Worm (Caenorhabditis elegans) whole organism, L1 larva: ENCODE data around the gene mrp-2.

Experiments used
- C16A3.4 ChIP-seq: fragments of 150-350 bp; optimal IDR thresholded peaks from 2 replicates; lab custom pipeline; 2014; ENCODE audit warnings: missing biosample characterization, missing genetic modification characterization
- Y116A8C.19 ChIP-seq: sonication (generic microtip); optimal IDR thresholded peaks from 2 replicates; lab custom pipeline; 2016; ENCODE audit warnings: missing compliant biosample characterization, missing genetic modification characterization, borderline replicate concordance
- aha-1 ChIP-seq: fragments of 150-350 bp; optimal IDR thresholded peaks from 2 replicates; lab custom pipeline; 2014; ENCODE audit warnings: missing biosample characterization, missing genetic modification characterization
- aly-2 ChIP-seq: fragments of 150-350 bp; optimal IDR thresholded peaks from 2 replicates; lab custom pipeline; 2014; ENCODE audit warnings: missing biosample characterization, missing genetic modification characterization
- ama-1 ChIP-seq: fragments of 150-350 bp; optimal IDR thresholded peaks from 2 replicates; lab custom pipeline; 2014
- blmp-1 ChIP-seq: fragments of 150-350 bp; optimal IDR thresholded peaks from 2 replicates; lab custom pipeline; 2014; ENCODE audit warnings: missing biosample characterization, missing genetic modification characterization
- ceh-63 ChIP-seq: fragments of 200-800 bp; sonication (Bioruptor generic); optimal IDR thresholded peaks from 2 replicates; lab custom pipeline; 2018; ENCODE audit warnings: mild to moderate bottlenecking, missing genetic modification characterization, missing compliant biosample characterization
- ceh-8 ChIP-seq: fragments of 200-800 bp; sonication (Bioruptor generic); optimal IDR thresholded peaks from 2 replicates; lab custom pipeline; 2018; ENCODE audit warnings: mild to moderate bottlenecking, missing genetic modification characterization, moderate library complexity, missing compliant biosample characterization
- ceh-82 ChIP-seq, 3 experiments: fragments of 150-350 bp in 1 of 3; sonication (generic microtip) in 2 of 3; optimal IDR thresholded peaks; 2 replicates each; lab custom pipeline; 2014 to 2017; ENCODE audit warnings: missing biosample characterization in 3 of 3, missing genetic modification characterization in 3 of 3
- ces-1 ChIP-seq: fragments of 150-350 bp; optimal IDR thresholded peaks from 2 replicates; lab custom pipeline; 2014; ENCODE audit warnings: missing biosample characterization, missing genetic modification reagents, missing genetic modification characterization
- efl-1 ChIP-seq, 4 experiments: fragments of 150-350 bp; optimal IDR thresholded peaks in 3 of 4; peaks in 1 of 4; 1 replicate in 1 of 4; 2 replicates in 3 of 4; lab custom pipeline; 2014; ENCODE audit warnings: missing biosample characterization in 2 of 4, missing genetic modification characterization in 2 of 4, missing genetic modification reagents in 2 of 4
- efl-3 ChIP-seq: fragments of 200-800 bp; sonication (Bioruptor generic); optimal IDR thresholded peaks from 2 replicates; lab custom pipeline; 2018; ENCODE audit warnings: mild to moderate bottlenecking, missing genetic modification characterization, missing compliant biosample characterization
- elt-3 ChIP-seq, 6 experiments: fragments of 150-350 bp in 1 of 6; sonication (generic microtip); optimal IDR thresholded peaks; 2 replicates each; lab custom pipeline; 2017 to 2018; ENCODE audit warnings: missing biosample characterization in 6 of 6, missing genetic modification characterization in 6 of 6, inconsistent platforms in 1 of 6
- fkh-4 ChIP-seq: sonication (generic microtip); optimal IDR thresholded peaks from 2 replicates; lab custom pipeline; 2016; ENCODE audit warnings: missing compliant biosample characterization, missing genetic modification characterization, borderline replicate concordance
- fkh-8 ChIP-seq: sonication (generic microtip); optimal IDR thresholded peaks from 2 replicates; lab custom pipeline; 2016; ENCODE audit warnings: mild to moderate bottlenecking, missing genetic modification characterization, missing compliant biosample characterization
- grh-1 ChIP-seq: fragments of 200-800 bp; sonication (Bioruptor generic); IDR thresholded peaks from 2 replicates; pipeline ENCODE4 v1.3.6; 2022; ENCODE audit warnings: missing genetic modification reagents, missing genetic modification characterization, missing compliant biosample characterization
- irx-1 ChIP-seq: sonication (generic microtip); optimal IDR thresholded peaks from 2 replicates; lab custom pipeline; 2016; ENCODE audit warnings: missing genetic modification characterization, missing compliant biosample characterization
- isw-1 ChIP-seq: fragments of 200-800 bp; sonication (Bioruptor generic); IDR thresholded peaks from 2 replicates; pipeline ENCODE4 v1.3.6; 2022; ENCODE audit warnings: missing genetic modification characterization, missing compliant biosample characterization
- jun-1 ChIP-seq: fragments of 150-350 bp; optimal IDR thresholded peaks from 2 replicates; lab custom pipeline; 2014; ENCODE audit warnings: missing biosample characterization, missing genetic modification reagents, missing genetic modification characterization
- lin-15B ChIP-seq: fragments of 150-350 bp; sonication (generic microtip); optimal IDR thresholded peaks from 3 replicates; lab custom pipeline; 2014; ENCODE audit warnings: missing biosample characterization, missing genetic modification characterization
- lin-39 ChIP-seq: fragments of 150-350 bp; optimal IDR thresholded peaks from 2 replicates; lab custom pipeline; 2014; ENCODE audit warnings: missing biosample characterization, missing genetic modification reagents, missing genetic modification characterization
- lir-3 ChIP-seq: sonication (generic microtip); optimal IDR thresholded peaks from 2 replicates; lab custom pipeline; 2016; ENCODE audit warnings: mild to moderate bottlenecking, missing genetic modification characterization, moderate library complexity, missing compliant biosample characterization; ENCODE audit not compliant: poor library complexity
- mab-9 ChIP-seq: fragments of 200-800 bp; sonication (Bioruptor generic); IDR thresholded peaks from 2 replicates; pipeline ENCODE4 v1.3.6; 2022; ENCODE audit warnings: missing genetic modification reagents, missing genetic modification characterization, missing compliant biosample characterization
- mep-1 ChIP-seq: fragments of 150-350 bp; optimal IDR thresholded peaks from 2 replicates; lab custom pipeline; 2014; ENCODE audit warnings: missing biosample characterization, missing genetic modification characterization
- nhr-11 ChIP-seq: fragments of 150-350 bp; optimal IDR thresholded peaks from 2 replicates; lab custom pipeline; 2014; ENCODE audit warnings: missing biosample characterization, missing genetic modification characterization
- nhr-237 ChIP-seq: fragments of 150-350 bp; optimal IDR thresholded peaks from 2 replicates; lab custom pipeline; 2014; ENCODE audit warnings: missing biosample characterization, missing genetic modification characterization
- nhr-47 ChIP-seq: sonication (generic microtip); optimal IDR thresholded peaks from 2 replicates; lab custom pipeline; 2016; ENCODE audit warnings: mild to moderate bottlenecking, missing genetic modification characterization, moderate library complexity, missing compliant biosample characterization
- nhr-71 ChIP-seq: sonication (generic microtip); optimal IDR thresholded peaks from 2 replicates; lab custom pipeline; 2016; ENCODE audit warnings: mild to moderate bottlenecking, missing genetic modification characterization, moderate library complexity, missing compliant biosample characterization
- nhr-77 ChIP-seq: fragments of 150-350 bp; optimal IDR thresholded peaks from 2 replicates; lab custom pipeline; 2014; ENCODE audit warnings: missing biosample characterization, missing genetic modification characterization
- nhr-85 ChIP-seq: sonication (generic microtip); peaks from one replicate; lab custom pipeline; 2016; ENCODE audit warnings: missing genetic modification characterization, inconsistent platforms, missing compliant biosample characterization
- nhr-90 ChIP-seq: sonication (generic microtip); optimal IDR thresholded peaks from 2 replicates; lab custom pipeline; 2016; ENCODE audit warnings: mild to moderate bottlenecking, missing genetic modification characterization, missing compliant biosample characterization; ENCODE audit not compliant: poor library complexity
- pax-3 ChIP-seq: fragments of 200-800 bp; sonication (Bioruptor generic); optimal IDR thresholded peaks from 2 replicates; lab custom pipeline; 2018; ENCODE audit warnings: mild to moderate bottlenecking, missing genetic modification characterization, moderate library complexity, missing compliant biosample characterization
- pqm-1 ChIP-seq: sonication (generic microtip); optimal IDR thresholded peaks from 3 replicates; lab custom pipeline; 2017; ENCODE audit warnings: missing biosample characterization, missing genetic modification characterization
- skn-1 ChIP-seq: fragments of 150-350 bp; optimal IDR thresholded peaks from 2 replicates; lab custom pipeline; 2014; ENCODE audit warnings: missing biosample characterization, missing genetic modification characterization
- snpc-4 ChIP-seq: fragments of 150-350 bp; optimal IDR thresholded peaks from 2 replicates; lab custom pipeline; 2014; ENCODE audit warnings: missing biosample characterization, missing genetic modification characterization
- sox-4 ChIP-seq: sonication (generic microtip); optimal IDR thresholded peaks from 2 replicates; lab custom pipeline; 2016; ENCODE audit warnings: missing genetic modification characterization, missing compliant biosample characterization
- sptf-1 ChIP-seq: fragments of 150-350 bp; optimal IDR thresholded peaks from 2 replicates; lab custom pipeline; 2014; ENCODE audit warnings: missing biosample characterization, missing genetic modification characterization
- tbx-2 ChIP-seq: sonication (generic microtip); optimal IDR thresholded peaks from 2 replicates; lab custom pipeline; 2016; ENCODE audit warnings: missing genetic modification characterization, missing compliant biosample characterization
- unc-130 ChIP-seq: fragments of 150-350 bp; optimal IDR thresholded peaks from 2 replicates; lab custom pipeline; 2017; ENCODE audit warnings: missing biosample characterization, missing genetic modification characterization, inconsistent platforms
- unc-62 ChIP-seq: fragments of 150-350 bp; optimal IDR thresholded peaks from 2 replicates; lab custom pipeline; 2014; ENCODE audit warnings: missing biosample characterization, missing genetic modification reagents, missing genetic modification characterization
- unc-98 ChIP-seq: fragments of 200-800 bp; sonication (Bioruptor generic); IDR thresholded peaks from 2 replicates; pipeline ENCODE4 v1.3.6; 2022; ENCODE audit warnings: missing genetic modification characterization, missing compliant biosample characterization
- xbp-1 ChIP-seq: sonication (generic microtip); optimal IDR thresholded peaks from 2 replicates; lab custom pipeline; 2016; ENCODE audit warnings: missing genetic modification characterization, missing compliant biosample characterization
- zip-4 ChIP-seq: fragments of 200-800 bp; sonication (Bioruptor generic); optimal IDR thresholded peaks from 2 replicates; lab custom pipeline; 2018; ENCODE audit warnings: mild to moderate bottlenecking, missing genetic modification characterization, moderate library complexity, missing compliant biosample characterization
- ztf-11 ChIP-seq, 2 experiments: sonication (generic microtip); optimal IDR thresholded peaks; 2 replicates each; lab custom pipeline; 2016 to 2017; ENCODE audit warnings: missing genetic modification characterization in 2 of 2, missing biosample characterization in 1 of 2, missing compliant biosample characterization in 1 of 2

The mrp-2 gene

DNA sequence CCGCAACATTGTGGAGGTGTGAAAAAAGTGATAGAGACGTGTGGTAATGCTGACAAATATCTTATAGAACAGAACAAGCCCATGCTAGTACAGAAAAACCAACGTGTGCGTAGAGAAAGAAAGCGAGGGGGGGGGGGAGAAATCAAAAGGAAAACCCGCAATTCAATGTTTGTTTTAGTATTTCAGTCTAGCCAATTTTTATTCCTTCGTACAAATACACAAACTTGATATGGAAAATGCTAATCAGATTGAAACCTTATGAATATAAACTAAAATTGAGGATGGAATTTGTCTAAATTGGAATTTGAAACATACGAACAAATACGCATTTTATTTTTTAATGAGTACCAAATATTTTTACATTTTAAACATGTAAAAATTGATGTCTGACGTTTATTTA lies 15.3 kb upstream of the mrp-2 start, which contains the start of gene mrp-1:
Gene mrp-1 (minus strand): TSS at position 101 of the 400 bp plus-strand sequence.
- peak; percentile 44 for TF ChIP-seq skn-1
- TF ChIP-seq C16A3.4 (tag; lab: Kevin White, UChicago), result no peak
- no peak for TF ChIP-seq lin-15B

DNA sequence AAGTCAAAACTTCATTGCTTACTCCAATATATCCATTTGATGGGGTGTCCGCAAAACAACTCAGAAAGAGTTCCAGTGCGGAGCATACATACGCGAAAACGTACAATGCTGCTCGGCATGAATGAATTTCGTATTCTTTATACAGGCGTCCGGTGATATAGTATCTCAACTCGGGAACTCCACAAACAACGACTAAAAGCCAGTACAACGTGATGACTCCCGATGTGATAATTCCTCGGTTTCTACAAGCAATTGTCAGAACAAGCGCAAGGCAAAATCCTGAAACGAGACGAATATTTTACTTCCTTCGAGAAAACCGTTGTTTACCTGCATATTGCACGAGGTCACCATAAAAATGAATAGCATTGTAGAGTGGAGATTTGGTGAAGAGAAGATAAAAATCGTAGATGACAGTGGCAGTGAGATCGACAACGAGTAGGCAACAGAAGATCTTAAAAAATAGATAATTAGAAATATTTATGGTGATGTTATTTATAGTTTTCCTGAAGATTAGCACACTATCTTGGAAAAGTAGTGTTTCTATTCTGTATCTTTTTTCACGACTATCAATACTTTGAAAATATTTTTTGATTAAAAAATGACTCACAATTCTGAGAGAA lies 13.2 kb upstream of the mrp-2 start:
- no peak for TF ChIP-seq sox-4 (tag; lab: Kevin White, UChicago)
- peak; percentile 63 for TF ChIP-seq nhr-85

DNA sequence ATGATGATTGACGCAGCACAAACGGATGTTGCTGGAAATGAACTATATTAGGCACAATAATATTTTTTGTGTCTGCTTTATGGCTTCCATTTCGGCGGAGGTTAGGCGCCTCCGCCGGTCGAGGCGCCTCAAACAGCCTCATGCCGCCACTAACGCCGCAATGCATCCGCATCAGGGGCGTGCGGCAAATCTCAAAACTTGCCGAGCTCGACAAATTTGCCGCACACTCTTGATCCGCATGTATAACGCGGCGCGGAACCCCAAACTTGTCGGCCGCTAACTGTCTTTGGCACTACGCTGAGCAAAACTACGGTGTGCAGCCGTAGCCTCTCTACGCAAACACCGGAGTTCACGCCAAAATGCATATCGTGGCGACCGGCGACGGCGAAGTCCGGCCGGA lies 9.3 kb upstream of the mrp-2 start:
- no peak for TF ChIP-seq zip-4 (GFP tag; lab: Kevin White, UChicago)
- no peak for TF ChIP-seq ceh-8 (GFP tag; lab: Kevin White, UChicago)
- TF ChIP-seq fkh-4 (tag; lab: Kevin White, UChicago), result no peak
- no peak for TF ChIP-seq nhr-237 (tag; lab: Kevin White, UChicago)
- no peak for TF ChIP-seq blmp-1 (tag; lab: Kevin White, UChicago)
- no peak for TF ChIP-seq irx-1
- no peak for TF ChIP-seq isw-1
- no peak for TF ChIP-seq aha-1 (tag; lab: Kevin White, UChicago)
- no peak for TF ChIP-seq lin-39 (tag; lab: Kevin White, UChicago)
- TF ChIP-seq lin-15B, result no peak
- no peak for TF ChIP-seq grh-1 (GFP tag; lab: Robert Waterston, UW)
- no peak for TF ChIP-seq pqm-1 (tag; lab: Kevin White, UChicago)
- TF ChIP-seq jun-1 (tag; lab: Kevin White, UChicago), result no peak
- no peak for TF ChIP-seq efl-1 (optimal IDR thresholded peaks at IDR 0.05; lab: Kevin White, UChicago)
- TF ChIP-seq efl-1 (GFP tag; optimal IDR thresholded peaks at IDR 0.05 in 1 of 2; lab: Kevin White, UChicago), result no peak
- no peak for TF ChIP-seq aly-2
- TF ChIP-seq elt-3 (tag; optimal IDR thresholded peaks at IDR 0.05; lab: Kevin White, UChicago), result no peak
- no peak for TF ChIP-seq unc-62 (GFP tag; lab: Kevin White, UChicago)
- TF ChIP-seq tbx-2 (tag; lab: Kevin White, UChicago), result no peak
- no peak for TF ChIP-seq efl-3

DNA sequence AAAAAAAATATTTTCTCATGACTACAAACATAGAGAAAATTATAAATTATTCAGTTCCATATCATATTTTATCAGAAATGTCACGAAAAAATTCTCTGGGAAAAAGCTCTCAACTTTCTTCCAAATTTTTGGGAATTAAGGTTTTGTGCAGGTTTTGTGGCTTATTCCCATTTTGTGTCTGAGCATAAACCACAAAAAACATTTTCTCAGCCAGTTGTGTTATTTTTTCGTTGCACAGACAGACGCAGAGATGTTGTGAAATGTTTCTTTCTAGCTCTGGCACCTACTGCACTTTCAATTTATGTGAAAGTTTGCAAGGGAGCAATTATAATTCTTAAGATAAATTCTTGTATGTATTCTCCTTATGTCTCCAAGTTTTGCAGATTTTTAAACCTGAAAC lies 2.6 kb upstream of the mrp-2 start:
- TF ChIP-seq ceh-82 (tag; optimal IDR thresholded peaks at IDR 0.05; lab: Kevin White, UChicago), result peak in 1 of 3 experiments; percentile 34
- peak; percentile 63 for TF ChIP-seq fkh-8 (tag; lab: Kevin White, UChicago)
- TF ChIP-seq ces-1, result no peak
- TF ChIP-seq nhr-47 (tag; lab: Kevin White, UChicago), result peak; percentile 15
- peak; percentile 13 for TF ChIP-seq nhr-71 (tag; lab: Kevin White, UChicago)
- TF ChIP-seq skn-1, result peak; percentile 86
- no peak for TF ChIP-seq unc-130 (tag; lab: Kevin White, UChicago)

DNA sequence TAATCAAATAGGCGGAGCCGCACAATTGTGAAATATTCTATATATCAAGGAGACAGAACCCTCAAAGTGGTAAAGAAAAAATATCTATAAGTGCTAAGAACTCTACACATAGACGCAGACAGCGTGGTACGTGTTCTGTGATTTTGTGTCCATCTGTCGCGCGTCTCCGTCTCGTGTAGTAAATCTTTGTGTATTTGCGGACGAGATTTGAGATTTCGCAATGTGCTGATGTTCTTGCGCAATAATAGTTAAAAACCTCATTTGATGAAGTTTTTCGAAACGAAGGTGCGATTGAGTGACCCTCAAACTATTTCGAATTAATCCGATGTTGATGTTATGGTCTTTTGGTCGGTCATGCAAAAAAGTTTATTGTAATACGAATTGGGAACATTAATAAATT lies 769 bp upstream of the mrp-2 start:
- TF ChIP-seq nhr-85 (peak; percentile 72), nhr-71 (tag; lab: Kevin White, UChicago) (peak; percentile 82), sptf-1 (tag; lab: Kevin White, UChicago) (no peak), ztf-11 (tag; optimal IDR thresholded peaks at IDR 0.05; lab: Kevin White, UChicago) (no peak), grh-1 (GFP tag; lab: Robert Waterston, UW) (no peak), lir-3 (tag; lab: Kevin White, UChicago) (no peak), ceh-8 (GFP tag; lab: Kevin White, UChicago) (no peak), ama-1 (lab: Kevin White, UChicago) (no peak), Y116A8C.19 (tag; lab: Kevin White, UChicago) (no peak), isw-1 (peak; percentile 41), pax-3 (no peak), nhr-90 (tag; lab: Kevin White, UChicago) (peak; percentile 33), nhr-11 (tag; lab: Kevin White, UChicago) (no peak), aha-1 (tag; lab: Kevin White, UChicago) (no peak), snpc-4 (tag; lab: Kevin White, UChicago) (peak; percentile 29), fkh-8 (tag; lab: Kevin White, UChicago) (peak; percentile 82), ceh-63 (GFP tag; lab: Kevin White, UChicago) (no peak), unc-130 (tag; lab: Kevin White, UChicago) (no peak), mab-9 (GFP tag; lab: Robert Waterston, UW) (no peak), nhr-77 (peak; percentile 71), ces-1 (no peak), lin-15B (no peak), jun-1 (tag; lab: Kevin White, UChicago) (peak; percentile 72), mep-1 (peak; percentile 59), unc-98 (GFP tag; lab: Robert Waterston, UW) (no peak), xbp-1 (tag; lab: Kevin White, UChicago) (peak; percentile 22)
